Worm (Caenorhabditis elegans): ENCODE data around the gene F54F7.14.

DNA sequence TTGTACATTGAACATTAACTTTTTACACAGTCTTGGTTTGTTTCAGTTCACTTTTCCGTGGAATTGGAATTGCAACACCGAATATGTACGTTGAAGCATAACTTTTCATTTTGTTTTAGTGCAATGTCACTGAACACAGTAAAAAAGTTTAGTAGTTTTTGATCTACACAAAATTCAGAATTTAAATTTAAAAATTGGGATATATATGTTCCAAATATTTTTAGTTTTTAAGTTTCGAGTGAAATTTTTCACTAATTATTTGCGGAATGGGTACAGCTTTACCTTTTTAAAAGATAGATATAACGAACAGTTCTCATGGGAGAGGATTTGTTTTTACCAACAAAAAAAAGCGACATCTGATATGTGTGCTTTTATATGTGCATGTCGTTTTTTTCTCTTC lies 33.8 kb upstream of the F54F7.14 start:
- TF ChIP-seq R02D3.7 (tag; optimal IDR thresholded peaks at IDR 0.05) (no peak), aly-2 (tag; optimal IDR thresholded peaks at IDR 0.05) (no peak), nhr-25 (tag; optimal IDR thresholded peaks at IDR 0.05) (no peak), unc-62 (GFP tag; optimal IDR thresholded peaks at IDR 0.05) (no peak), ama-1 (optimal IDR thresholded peaks at IDR 0.05) (no peak)
